Fruit fly (Drosophila melanogaster) whole organism, adult: ENCODE measurements around the gene CG1138.

Experiments
- CG11617 ChIP-seq: fragments of 200-800 bp; sonication (Bioruptor generic); optimal IDR thresholded peaks from 2 replicates; lab custom pipeline; 2017; ENCODE audit warnings: mild to moderate bottlenecking, missing biosample characterization, missing genetic modification reagents, missing genetic modification characterization
- CG12768 ChIP-seq: fragments of 200-800 bp; sonication (Bioruptor generic); optimal IDR thresholded peaks from 2 replicates; lab custom pipeline; 2017; ENCODE audit warnings: missing biosample characterization, missing genetic modification characterization, mild to moderate bottlenecking, moderate library complexity, missing genetic modification reagents
- CG14711 ChIP-seq: fragments of 200-800 bp; sonication (Bioruptor generic); optimal IDR thresholded peaks from 2 replicates; lab custom pipeline; 2018; ENCODE audit warnings: missing biosample characterization, mild to moderate bottlenecking, missing genetic modification characterization, moderate library complexity
- CG1620 ChIP-seq: fragments of 200-800 bp; sonication (Bioruptor generic); optimal IDR thresholded peaks from 2 replicates; lab custom pipeline; 2016; ENCODE audit warnings: missing biosample characterization, missing genetic modification characterization
- CG5204 ChIP-seq: fragments of 200-800 bp; sonication (Bioruptor generic); optimal IDR thresholded peaks from 2 replicates; lab custom pipeline; 2016; ENCODE audit warnings: missing biosample characterization, missing genetic modification characterization
- CG7045 ChIP-seq: fragments of 200-800 bp; sonication (Bioruptor generic); optimal IDR thresholded peaks from 2 replicates; lab custom pipeline; 2017; ENCODE audit warnings: missing biosample characterization, mild to moderate bottlenecking, missing genetic modification characterization
- CG7101 ChIP-seq: fragments of 200-800 bp; sonication (Bioruptor generic); optimal IDR thresholded peaks from 2 replicates; lab custom pipeline; 2018; ENCODE audit warnings: missing biosample characterization, mild to moderate bottlenecking, missing genetic modification characterization, moderate library complexity
- Clk ChIP-seq: fragments of 200-800 bp; sonication (Bioruptor generic); optimal IDR thresholded peaks from 2 replicates; lab custom pipeline; 2017; ENCODE audit warnings: missing biosample characterization, missing genetic modification characterization
- Crg-1 ChIP-seq: fragments of 200-800 bp; sonication (Bioruptor generic); optimal IDR thresholded peaks from 2 replicates; lab custom pipeline; 2016; ENCODE audit warnings: missing biosample characterization, missing genetic modification characterization
- Hr96 ChIP-seq: fragments of 200-800 bp; sonication (Bioruptor generic); optimal IDR thresholded peaks from 2 replicates; lab custom pipeline; 2016; ENCODE audit warnings: missing biosample characterization, missing genetic modification characterization
- Mnt ChIP-seq: fragments of 200-800 bp; sonication (Bioruptor generic); optimal IDR thresholded peaks from 2 replicates; lab custom pipeline; 2016; ENCODE audit warnings: missing biosample characterization, mild to moderate bottlenecking, missing genetic modification characterization
- bab1 ChIP-seq: fragments of 200-800 bp; sonication (Bioruptor generic); optimal IDR thresholded peaks from 3 replicates; lab custom pipeline; 2019; ENCODE audit warnings: missing biosample characterization, mild to moderate bottlenecking, missing genetic modification characterization, moderate library complexity
- cic ChIP-seq: fragments of 200-800 bp; sonication (Bioruptor generic); optimal IDR thresholded peaks from 2 replicates; lab custom pipeline; 2017; ENCODE audit warnings: missing biosample characterization, mild to moderate bottlenecking, missing genetic modification characterization, moderate library complexity
- cnc ChIP-seq, 2 experiments: fragments of >200 bp; optimal IDR thresholded peaks; 2 replicates each; lab custom pipeline; 2017
- kay ChIP-seq: fragments of 200-800 bp; sonication (Bioruptor generic); peaks from one replicate; lab custom pipeline; 2016; ENCODE audit warnings: missing biosample characterization, missing genetic modification characterization, borderline replicate concordance
- ovo ChIP-seq: fragments of 200-800 bp; sonication (Bioruptor generic); optimal IDR thresholded peaks from 2 replicates; lab custom pipeline; 2016; ENCODE audit warnings: missing biosample characterization, missing genetic modification characterization
- pad ChIP-seq: fragments of 200-800 bp; sonication (Bioruptor generic); optimal IDR thresholded peaks from 3 replicates; lab custom pipeline; 2017; ENCODE audit warnings: missing biosample characterization, missing genetic modification characterization, mild to moderate bottlenecking, moderate library complexity, missing genetic modification reagents
- tj ChIP-seq: fragments of 200-800 bp; sonication (Bioruptor generic); optimal IDR thresholded peaks from 3 replicates; lab custom pipeline; 2017; ENCODE audit warnings: missing biosample characterization, mild to moderate bottlenecking, missing genetic modification characterization, moderate library complexity
- toe ChIP-seq: fragments of 200-800 bp; sonication (Bioruptor generic); optimal IDR thresholded peaks from 2 replicates; lab custom pipeline; 2016; ENCODE audit warnings: missing biosample characterization, missing genetic modification characterization

CG1138 gene

DNA sequence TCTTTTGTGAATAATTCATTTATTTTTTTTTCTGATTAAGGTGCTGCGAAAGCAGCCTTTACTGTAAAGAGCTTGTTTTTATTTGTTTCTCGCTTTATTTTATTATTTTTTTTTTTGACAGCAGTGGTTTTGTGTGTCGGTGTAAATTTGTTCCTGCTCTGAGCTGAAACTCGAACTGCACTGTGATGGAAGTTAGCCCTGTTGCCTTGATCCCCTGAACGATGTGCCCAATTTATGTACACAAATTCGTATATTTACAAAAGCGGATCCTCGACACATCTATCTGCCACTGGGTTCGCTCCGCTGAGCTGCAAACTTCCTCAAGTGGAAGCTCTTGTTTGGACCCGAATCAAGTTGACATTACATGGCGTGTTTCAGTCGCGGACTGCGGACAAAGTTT is 37.6 kb downstream of the CG1138 start, which contains the start of gene CG1137:
CG1137 (minus strand) TSS at position 101 of the 400 bp plus-strand sequence.
- TF ChIP-seq cic (GFP tag; lab: Kevin White, UChicago) = no peak
- TF ChIP-seq bab1 (GFP tag; lab: Kevin White, UChicago) = no peak
- no peak for TF ChIP-seq Hr96 (GFP tag; lab: Kevin White, UChicago)
- no peak for TF ChIP-seq Mnt (GFP tag; lab: Kevin White, UChicago)
- no peak for TF ChIP-seq CG14711 (tag; lab: Kevin White, UChicago)
- no peak for TF ChIP-seq CG7101
- TF ChIP-seq Crg-1 = no peak
- TF ChIP-seq CG1620 (GFP tag; lab: Kevin White, UChicago) = no peak
- no peak for TF ChIP-seq CG7045
- no peak for TF ChIP-seq CG12768 (GFP tag; lab: Kevin White, UChicago)
- no peak for TF ChIP-seq cnc (optimal IDR thresholded peaks at IDR 0.05; lab: Kevin White, UChicago)
- no peak for TF ChIP-seq ovo (GFP tag; lab: Kevin White, UChicago)
- no peak for TF ChIP-seq tj (GFP tag; lab: Kevin White, UChicago)
- no peak for TF ChIP-seq CG5204 (GFP tag; lab: Kevin White, UChicago)
- no peak for TF ChIP-seq pad (GFP tag; lab: Kevin White, UChicago)
- TF ChIP-seq toe (GFP tag; lab: Kevin White, UChicago) = no peak

DNA sequence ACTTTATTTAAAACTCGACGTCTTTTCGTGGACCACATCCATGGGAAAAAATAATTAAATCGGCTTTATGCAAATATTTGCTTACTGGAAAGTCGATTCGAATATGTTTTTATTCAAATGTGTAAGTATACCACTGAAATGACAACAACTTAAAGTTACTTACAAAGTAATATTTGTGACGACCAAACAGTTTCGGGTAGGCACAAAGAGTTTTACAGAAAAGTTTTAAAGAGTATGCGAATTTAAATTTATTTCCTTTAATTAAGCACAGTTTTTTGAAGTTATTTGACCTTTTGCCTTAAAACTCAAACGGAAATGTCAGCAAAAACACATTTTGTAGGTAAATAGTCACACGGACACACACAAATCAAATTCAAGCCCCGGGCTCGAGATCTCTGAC is 49.1 kb downstream of the CG1138 start, which contains the start of gene Pif2:
Pif2 (plus strand) TSS at position 301 of the 400 bp plus-strand sequence.
- TF ChIP-seq bab1 (GFP tag; lab: Kevin White, UChicago) (no peak), cnc (optimal IDR thresholded peaks at IDR 0.05; lab: Kevin White, UChicago) (no peak), tj (GFP tag; lab: Kevin White, UChicago) (no peak), kay (GFP tag; lab: Kevin White, UChicago) (no peak), CG11617 (GFP tag; lab: Kevin White, UChicago) (no peak), ovo (GFP tag; lab: Kevin White, UChicago) (no peak), CG7101 (no peak), toe (GFP tag; lab: Kevin White, UChicago) (no peak), Clk (GFP tag; lab: Kevin White, UChicago) (no peak), CG7045 (no peak), pad (GFP tag; lab: Kevin White, UChicago) (no peak), Mnt (GFP tag; lab: Kevin White, UChicago) (no peak)
